Worm (Caenorhabditis elegans) whole organism, L4/young adult: ENCODE measurements around the gene tsfm-1.

Source experiments
- W03F9.2 ChIP-seq: fragments of 150-350 bp; optimal IDR thresholded peaks from 2 replicates; lab custom pipeline; 2014; ENCODE audit warnings: missing biosample characterization, missing genetic modification characterization
- dao-5 ChIP-seq: sonication (generic microtip); optimal IDR thresholded peaks from 2 replicates; lab custom pipeline; 2016; ENCODE audit warnings: missing genotype, missing genetic modification characterization, moderate library complexity, missing compliant biosample characterization
- him-1 ChIP-seq: sonication (generic microtip); optimal IDR thresholded peaks from 2 replicates; lab custom pipeline; 2016; ENCODE audit warnings: missing genotype, missing genetic modification reagents, missing genetic modification characterization, missing compliant biosample characterization

Gene tsfm-1

ce11 chrV:12271495-12271894 is at the start of gene tsfm-1, which contains the start of gene capg-2:
Gene tsfm-1 (minus strand): TSS chrV:12271551.
Gene capg-2 (plus strand): TSS chrV:12271873.
- peak; percentile 19 for TF ChIP-seq W03F9.2 (tag; lab: Kevin White, UChicago)
- no peak for TF ChIP-seq dao-5 (tag; lab: Kevin White, UChicago)
- no peak for TF ChIP-seq him-1

- TF ChIP-seq him-1 (no peak), W03F9.2 (tag; lab: Kevin White, UChicago) (no peak), dao-5 (tag; lab: Kevin White, UChicago) (no peak)
These were observed 49.0 kb upstream of the tsfm-1 start for ce11 chrV:12320274-12320839.

ce11 chrV:12317894-12318553 is 46.7 kb upstream of the tsfm-1 start, which contains the start of the genes R04F11.5 and R04F11.2:
Gene R04F11.5 (minus strand): TSS chrV:12318019.
Gene R04F11.2 (plus strand): TSS chrV:12318381.
- no peak for TF ChIP-seq dao-5 (tag; lab: Kevin White, UChicago)
- TF ChIP-seq him-1 = peak; percentile 76
- TF ChIP-seq W03F9.2 (tag; lab: Kevin White, UChicago) = peak; percentile 83

- TF ChIP-seq W03F9.2 (tag; lab: Kevin White, UChicago) (no peak), dao-5 (tag; lab: Kevin White, UChicago) (no peak)
These were observed 45.7 kb upstream of the tsfm-1 start, which contains the start of gene R04F11.3 for ce11 chrV:12317080-12317479. Gene R04F11.3 (minus strand): TSS chrV:12317180.

ce11 chrV:12316076-12316475 is 44.7 kb upstream of the tsfm-1 start:
- TF ChIP-seq W03F9.2 (tag; lab: Kevin White, UChicago) (no peak), him-1 (no peak), dao-5 (tag; lab: Kevin White, UChicago) (no peak)

- TF ChIP-seq W03F9.2 (tag; lab: Kevin White, UChicago) (no peak), him-1 (peak; percentile 18)
These were observed 43.1 kb upstream of the tsfm-1 start for ce11 chrV:12314413-12314812.

ce11 chrV:12310256-12310655 is 38.9 kb upstream of the tsfm-1 start, which contains the start of gene hpo-30:
Gene hpo-30 (minus strand): TSS chrV:12310356.
- no peak for TF ChIP-seq him-1
- no peak for TF ChIP-seq W03F9.2 (tag; lab: Kevin White, UChicago)
- TF ChIP-seq dao-5 (tag; lab: Kevin White, UChicago) = no peak

ce11 chrV:12307011-12307540 is 35.7 kb upstream of the tsfm-1 start, which contains the start of gene srg-45:
Gene srg-45 (plus strand): TSS chrV:12307490.
- TF ChIP-seq dao-5 (tag; lab: Kevin White, UChicago) (no peak), him-1 (no peak), W03F9.2 (tag; lab: Kevin White, UChicago) (no peak)

ce11 chrV:12305677-12306076 is 34.3 kb upstream of the tsfm-1 start:
- TF ChIP-seq dao-5 (tag; lab: Kevin White, UChicago) (no peak), him-1 (no peak), W03F9.2 (tag; lab: Kevin White, UChicago) (no peak)

- TF ChIP-seq him-1 (peak; percentile 97), W03F9.2 (tag; lab: Kevin White, UChicago) (peak; percentile 59), dao-5 (tag; lab: Kevin White, UChicago) (peak; percentile 97)
These were observed 32.2 kb upstream of the tsfm-1 start for ce11 chrV:12303453-12304077.

ce11 chrV:12301985-12302591 is 30.7 kb upstream of the tsfm-1 start, which contains the start of the genes frm-7 and F55C5.17:
Gene frm-7 (plus strand): TSS chrV:12302484.
Gene F55C5.17 (plus strand): TSS chrV:12302541.
- TF ChIP-seq W03F9.2 (tag; lab: Kevin White, UChicago) = no peak
- no peak for TF ChIP-seq him-1
- no peak for TF ChIP-seq dao-5 (tag; lab: Kevin White, UChicago)

ce11 chrV:12300780-12301460 is 29.6 kb upstream of the tsfm-1 start:
- no peak for TF ChIP-seq W03F9.2 (tag; lab: Kevin White, UChicago)
- TF ChIP-seq dao-5 (tag; lab: Kevin White, UChicago) = no peak
- no peak for TF ChIP-seq him-1

- TF ChIP-seq him-1 (no peak), W03F9.2 (tag; lab: Kevin White, UChicago) (no peak), dao-5 (tag; lab: Kevin White, UChicago) (no peak)
These were observed 28.8 kb upstream of the tsfm-1 start for ce11 chrV:12300166-12300565.
